Worm (Caenorhabditis elegans) whole organism, L3 larva: ENCODE results near the gene F42F12.11.

Experiments used
- R02D3.7 ChIP-seq: fragments of 150-350 bp; optimal IDR thresholded peaks from 2 replicates; lab custom pipeline; 2014; ENCODE audit warnings: missing biosample characterization, missing genetic modification characterization
- ZK546.5 ChIP-seq: sonication (generic microtip); optimal IDR thresholded peaks from 2 replicates; lab custom pipeline; 2017; ENCODE audit warnings: missing biosample characterization, missing genetic modification characterization
- aly-2 ChIP-seq: fragments of 150-350 bp; optimal IDR thresholded peaks from 2 replicates; lab custom pipeline; 2014; ENCODE audit warnings: missing biosample characterization, missing genetic modification characterization
- ama-1 ChIP-seq: fragments of 150-350 bp; optimal IDR thresholded peaks from 2 replicates; lab custom pipeline; 2018
- ceh-16 ChIP-seq: sonication (generic microtip); optimal IDR thresholded peaks from 2 replicates; lab custom pipeline; 2017; ENCODE audit warnings: missing biosample characterization, missing genetic modification characterization
- ceh-28 ChIP-seq: fragments of 150-350 bp; optimal IDR thresholded peaks from 2 replicates; lab custom pipeline; 2014; ENCODE audit warnings: missing biosample characterization, missing genetic modification reagents, missing genetic modification characterization
- ceh-82 ChIP-seq: fragments of 150-350 bp; optimal IDR thresholded peaks from 2 replicates; lab custom pipeline; 2014; ENCODE audit warnings: missing biosample characterization, missing genetic modification characterization
- ceh-9 ChIP-seq: sonication (generic microtip); optimal IDR thresholded peaks from 2 replicates; lab custom pipeline; 2018; ENCODE audit warnings: missing biosample characterization, missing genetic modification characterization
- daf-12 ChIP-seq: fragments of 150-350 bp; optimal IDR thresholded peaks from 2 replicates; lab custom pipeline; 2014; ENCODE audit warnings: missing biosample characterization, missing genetic modification reagents, missing genetic modification characterization
- egl-27 ChIP-seq: sonication (generic microtip); optimal IDR thresholded peaks from 4 replicates; lab custom pipeline; 2017; ENCODE audit warnings: missing biosample characterization, missing genetic modification reagents, missing genetic modification characterization
- elt-1 ChIP-seq: fragments of 150-350 bp; optimal IDR thresholded peaks from 2 replicates; lab custom pipeline; 2014; ENCODE audit warnings: missing biosample characterization, missing genetic modification characterization
- elt-2 ChIP-seq: sonication (generic microtip); optimal IDR thresholded peaks from 2 replicates; lab custom pipeline; 2016; ENCODE audit warnings: missing genetic modification reagents, mild to moderate bottlenecking, missing genetic modification characterization, missing compliant biosample characterization
- elt-3 ChIP-seq, 3 experiments: fragments of 150-350 bp in 1 of 3; sonication (generic microtip) in 2 of 3; optimal IDR thresholded peaks; 2 replicates in 2 of 3; 4 replicates in 1 of 3; lab custom pipeline; 2014 to 2017; ENCODE audit warnings: missing biosample characterization in 3 of 3, missing genetic modification characterization in 3 of 3
- fkh-10 ChIP-seq: sonication (generic microtip); optimal IDR thresholded peaks from 2 replicates; lab custom pipeline; 2017; ENCODE audit warnings: missing biosample characterization, missing genetic modification reagents, missing genetic modification characterization
- fkh-2 ChIP-seq: fragments of 150-350 bp; optimal IDR thresholded peaks from 2 replicates; lab custom pipeline; 2014; ENCODE audit warnings: missing biosample characterization, missing genetic modification reagents, missing genetic modification characterization
- fos-1 ChIP-seq: fragments of 150-350 bp; optimal IDR thresholded peaks from 2 replicates; lab custom pipeline; 2014; ENCODE audit warnings: missing biosample characterization, missing genetic modification characterization
- hmg-11 ChIP-seq: sonication (generic microtip); optimal IDR thresholded peaks from 2 replicates; lab custom pipeline; 2016; ENCODE audit warnings: missing genetic modification characterization, missing compliant biosample characterization
- jun-1 ChIP-seq: fragments of 150-350 bp; optimal IDR thresholded peaks from 2 replicates; lab custom pipeline; 2014; ENCODE audit warnings: missing biosample characterization, missing genetic modification reagents, missing genetic modification characterization
- lin-15B ChIP-seq: fragments of 150-350 bp; optimal IDR thresholded peaks from 2 replicates; lab custom pipeline; 2014; ENCODE audit warnings: missing biosample characterization, missing genetic modification characterization
- lin-39 ChIP-seq: fragments of 150-350 bp; optimal IDR thresholded peaks from 2 replicates; lab custom pipeline; 2018; ENCODE audit warnings: missing biosample characterization, missing genetic modification reagents, missing genetic modification characterization
- lsy-12 ChIP-seq: sonication (generic microtip); optimal IDR thresholded peaks from 2 replicates; lab custom pipeline; 2016; ENCODE audit warnings: mild to moderate bottlenecking, missing genetic modification characterization, missing compliant biosample characterization
- mdl-1 ChIP-seq: fragments of 150-350 bp; optimal IDR thresholded peaks from 2 replicates; lab custom pipeline; 2014; ENCODE audit warnings: missing biosample characterization, missing genetic modification characterization
- mml-1 ChIP-seq: fragments of 150-350 bp; sonication (generic microtip); optimal IDR thresholded peaks from 3 replicates; lab custom pipeline; 2014; ENCODE audit warnings: missing biosample characterization, missing genetic modification characterization
- nfya-1 ChIP-seq: sonication (generic microtip); optimal IDR thresholded peaks from 2 replicates; lab custom pipeline; 2017; ENCODE audit warnings: missing genetic modification characterization, mild to moderate bottlenecking, missing compliant biosample characterization, antibody characterized with exemption, moderate library complexity; ENCODE audit not compliant: insufficient read depth
- nhr-11 ChIP-seq: fragments of 150-350 bp; optimal IDR thresholded peaks from 2 replicates; lab custom pipeline; 2014; ENCODE audit warnings: missing biosample characterization, missing genetic modification characterization
- nhr-12 ChIP-seq: fragments of 150-350 bp; optimal IDR thresholded peaks from 2 replicates; lab custom pipeline; 2014; ENCODE audit warnings: missing biosample characterization, missing genetic modification characterization
- nhr-23 ChIP-seq: fragments of 150-350 bp; optimal IDR thresholded peaks from 2 replicates; lab custom pipeline; 2014; ENCODE audit warnings: missing biosample characterization, missing genetic modification reagents, missing genetic modification characterization
- nhr-237 ChIP-seq: fragments of 150-350 bp; optimal IDR thresholded peaks from 2 replicates; lab custom pipeline; 2014; ENCODE audit warnings: missing biosample characterization, missing genetic modification characterization
- nhr-25 ChIP-seq: sonication (generic microtip); optimal IDR thresholded peaks from 2 replicates; lab custom pipeline; 2017; ENCODE audit warnings: missing biosample characterization, missing genetic modification characterization
- nhr-28 ChIP-seq: fragments of 150-350 bp; optimal IDR thresholded peaks from 2 replicates; lab custom pipeline; 2014; ENCODE audit warnings: missing biosample characterization, missing genetic modification characterization
- nhr-43 ChIP-seq: sonication (generic microtip); optimal IDR thresholded peaks from 2 replicates; lab custom pipeline; 2016; ENCODE audit warnings: mild to moderate bottlenecking, missing genetic modification characterization, missing compliant biosample characterization; ENCODE audit not compliant: poor library complexity, severe bottlenecking
- nhr-67 ChIP-seq: fragments of 150-350 bp; optimal IDR thresholded peaks from 2 replicates; lab custom pipeline; 2014; ENCODE audit warnings: missing biosample characterization, missing genetic modification characterization
- nhr-76 ChIP-seq: fragments of 150-350 bp; sonication (generic microtip); optimal IDR thresholded peaks from 5 replicates; lab custom pipeline; 2014; ENCODE audit warnings: missing biosample characterization, missing genetic modification characterization
- nhr-77 ChIP-seq: fragments of 150-350 bp; optimal IDR thresholded peaks from 2 replicates; lab custom pipeline; 2014; ENCODE audit warnings: missing biosample characterization, missing genetic modification characterization
- pha-4 ChIP-seq: fragments of 150-350 bp; optimal IDR thresholded peaks from 2 replicates; lab custom pipeline; 2014; ENCODE audit warnings: missing biosample characterization, missing genetic modification reagents, missing genetic modification characterization
- pqm-1 ChIP-seq: fragments of 150-350 bp; optimal IDR thresholded peaks from 2 replicates; lab custom pipeline; 2017; ENCODE audit warnings: missing biosample characterization, missing genetic modification characterization, inconsistent platforms
- sea-2 ChIP-seq: fragments of 150-350 bp; sonication (generic microtip); optimal IDR thresholded peaks from 4 replicates; lab custom pipeline; 2014; ENCODE audit warnings: missing biosample characterization, missing genetic modification reagents, missing genetic modification characterization
- skn-1 ChIP-seq: fragments of 150-350 bp; optimal IDR thresholded peaks from 2 replicates; lab custom pipeline; 2014; ENCODE audit warnings: missing biosample characterization, missing genetic modification characterization
- snpc-4 ChIP-seq: fragments of 150-350 bp; optimal IDR thresholded peaks from 2 replicates; lab custom pipeline; 2014; ENCODE audit warnings: missing biosample characterization, missing genetic modification characterization
- tbx-2 ChIP-seq: sonication (generic microtip); optimal IDR thresholded peaks from 2 replicates; lab custom pipeline; 2016; ENCODE audit warnings: mild to moderate bottlenecking, missing genetic modification characterization, missing compliant biosample characterization
- unc-39 ChIP-seq: sonication (generic microtip); optimal IDR thresholded peaks from 4 replicates; lab custom pipeline; 2017; ENCODE audit warnings: missing biosample characterization, missing genetic modification characterization
- unc-62 ChIP-seq: fragments of 150-350 bp; sonication (generic microtip); optimal IDR thresholded peaks from 4 replicates; lab custom pipeline; 2014; ENCODE audit warnings: missing biosample characterization, missing genetic modification reagents, missing genetic modification characterization
- zag-1 ChIP-seq: fragments of 150-350 bp; optimal IDR thresholded peaks from 2 replicates; lab custom pipeline; 2014; ENCODE audit warnings: missing biosample characterization, missing genetic modification characterization
- ztf-4 ChIP-seq: fragments of 150-350 bp; optimal IDR thresholded peaks from 2 replicates; lab custom pipeline; 2014; ENCODE audit warnings: missing biosample characterization, missing genetic modification characterization

The F42F12.11 gene

DNA sequence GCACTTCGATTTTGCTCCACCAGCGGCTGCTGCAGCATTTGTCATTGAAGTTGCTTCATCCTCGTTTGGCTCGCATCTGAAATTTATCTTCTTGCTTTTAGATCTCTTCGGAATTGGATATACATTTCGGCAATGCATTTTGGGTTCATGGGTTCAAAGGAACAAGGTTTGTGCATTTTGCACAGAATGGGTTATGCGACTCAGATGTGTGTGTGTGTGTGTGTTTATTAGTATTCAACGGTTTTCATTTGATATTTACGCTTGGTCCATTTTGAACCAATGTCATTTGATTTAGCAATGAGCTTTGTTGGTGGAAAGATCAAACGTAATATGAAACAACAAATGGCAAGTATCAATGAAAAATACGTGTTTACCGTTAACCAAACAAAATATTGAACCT is 29.0 kb downstream of the F42F12.11 start:
- TF ChIP-seq pha-4 (tag; lab: Kevin White, UChicago): no peak
- no peak for TF ChIP-seq unc-39 (tag; lab: Kevin White, UChicago)
- TF ChIP-seq nhr-67 (tag; lab: Kevin White, UChicago): no peak
- TF ChIP-seq, all 47 proteins: peak for 0

DNA sequence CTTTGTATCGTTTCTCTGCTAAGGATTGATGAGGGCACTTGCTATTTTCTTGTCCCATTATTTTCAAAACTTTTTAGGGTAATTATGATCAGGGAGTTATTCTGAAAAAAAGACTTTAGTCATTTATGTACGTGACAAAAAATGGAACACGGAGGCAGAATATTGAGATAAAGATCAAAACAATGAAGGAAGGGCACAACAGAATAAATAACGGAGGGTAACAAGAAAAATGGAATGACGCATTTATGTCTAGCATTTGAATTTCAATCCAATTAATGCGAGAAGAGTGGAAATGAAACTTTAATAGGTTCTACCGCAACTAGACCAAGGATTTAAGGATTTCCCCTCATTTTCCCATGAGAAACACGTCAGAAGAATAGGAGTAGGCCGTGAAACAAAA is 31.5 kb downstream of the F42F12.11 start, which contains the start of gene glb-13:
Gene glb-13, minus strand, starts transcription at position 101 of the 400 bp plus-strand sequence.
- no peak for TF ChIP-seq lin-15B (tag; lab: Kevin White, UChicago)
- no peak for TF ChIP-seq elt-1 (tag; lab: Kevin White, UChicago)
- TF ChIP-seq zag-1: no peak
- no peak for TF ChIP-seq pha-4 (tag; lab: Kevin White, UChicago)
- no peak for TF ChIP-seq egl-27 (tag; lab: Kevin White, UChicago)
- TF ChIP-seq, all 47 proteins: peak for 0

DNA sequence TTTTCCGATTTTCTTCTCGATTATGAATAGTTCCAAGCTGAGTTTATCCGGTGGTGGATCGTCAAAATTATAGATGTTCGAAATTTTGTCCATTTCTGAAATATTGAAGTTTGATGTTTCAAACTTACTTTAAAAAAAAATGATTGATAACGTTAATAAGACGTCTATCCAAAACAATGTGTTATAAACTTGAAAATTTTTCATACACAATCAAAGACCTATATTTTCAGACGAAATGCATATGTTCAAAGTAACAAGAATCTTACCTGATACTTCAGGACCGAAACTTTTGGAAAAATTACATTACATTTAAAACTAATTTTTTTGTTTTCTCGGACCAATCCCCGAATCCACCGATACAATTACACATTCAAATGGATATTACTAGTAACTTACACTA is 44.6 kb downstream of the F42F12.11 start, which contains the start of gene nekl-3:
Gene nekl-3, minus strand, starts transcription at position 101 of the 400 bp plus-strand sequence.
- TF ChIP-seq nhr-11 (tag; lab: Kevin White, UChicago) (no peak), unc-39 (tag; lab: Kevin White, UChicago) (no peak), hmg-11 (tag; lab: Kevin White, UChicago) (no peak), ceh-9 (tag; lab: Kevin White, UChicago) (no peak), ama-1 (lab: Kevin White, UChicago) (no peak), elt-1 (tag; lab: Kevin White, UChicago) (no peak), pha-4 (tag; lab: Kevin White, UChicago) (no peak), fkh-2 (no peak), lsy-12 (no peak), nhr-77 (tag; lab: Kevin White, UChicago) (no peak), nhr-28 (no peak), mdl-1 (tag; lab: Kevin White, UChicago) (no peak)

- TF ChIP-seq daf-12 (tag; lab: Kevin White, UChicago) (no peak), ztf-4 (tag; lab: Kevin White, UChicago) (peak; percentile 30), nhr-25 (peak; percentile 99), lsy-12 (peak; percentile 86), hmg-11 (tag; lab: Kevin White, UChicago) (peak; percentile 96), aly-2 (tag; lab: Kevin White, UChicago) (no peak), fkh-10 (peak; percentile 82), nhr-77 (tag; lab: Kevin White, UChicago) (peak; percentile 85), unc-39 (tag; lab: Kevin White, UChicago) (no peak), nhr-28 (no peak), fkh-2 (no peak), nhr-23 (tag; lab: Kevin White, UChicago) (peak; percentile 97), elt-1 (tag; lab: Kevin White, UChicago) (peak; percentile 75), ceh-82 (peak; percentile 75), nhr-237 (tag; lab: Kevin White, UChicago) (no peak), nhr-11 (tag; lab: Kevin White, UChicago) (peak; percentile 77), lin-15B (tag; lab: Kevin White, UChicago) (peak; percentile 80), fos-1 (no peak), jun-1 (peak; percentile 85), nfya-1 (tag; lab: Kevin White, UChicago) (peak; percentile 92), elt-2 (peak; percentile 77), R02D3.7 (tag; lab: Kevin White, UChicago) (peak; percentile 59), zag-1 (no peak), nhr-67 (tag; lab: Kevin White, UChicago) (no peak), tbx-2 (tag; lab: Kevin White, UChicago) (peak; percentile 91), snpc-4 (tag; lab: Kevin White, UChicago) (peak; percentile 92), pqm-1 (tag; lab: Kevin White, UChicago) (peak; percentile 65), ama-1 (lab: Kevin White, UChicago) (peak; percentile 46), ceh-9 (tag; lab: Kevin White, UChicago) (no peak), lin-39 (tag; lab: Kevin White, UChicago) (peak; percentile 97), sea-2 (GFP tag; lab: Kevin White, UChicago) (peak; percentile 10), elt-3 (tag; optimal IDR thresholded peaks at IDR 0.05; lab: Kevin White, UChicago) (peak in 2 of 3 experiments; percentile 65 to 76), nhr-76 (tag; lab: Kevin White, UChicago) (peak; percentile 14), unc-62 (GFP tag; lab: Kevin White, UChicago) (peak; percentile 20), pha-4 (tag; lab: Kevin White, UChicago) (peak; percentile 97), skn-1 (tag; lab: Kevin White, UChicago) (peak; percentile 79), nhr-43 (tag; lab: Kevin White, UChicago) (peak; percentile 87), nhr-12 (no peak), egl-27 (tag; lab: Kevin White, UChicago) (peak; percentile 59), ceh-16 (tag; lab: Kevin White, UChicago) (no peak), ceh-28 (tag; lab: Kevin White, UChicago) (peak; percentile 86), mml-1 (tag; lab: Kevin White, UChicago) (no peak), ZK546.5 (no peak)
Measured at ce11 chrX:12393786-12394308, 47.0 kb downstream of the F42F12.11 start, which contains the start of gene F17E5.2. F17E5.2 (plus strand) TSS chrX:12394258.
